Fruit fly (Drosophila melanogaster) whole organism, pupa: Measurements from ENCODE around the gene CG5961.

Experiments used
- CG10348 ChIP-seq: fragments of 200-800 bp; sonication (Bioruptor generic); IDR thresholded peaks from 2 replicates; pipeline ENCODE4 v1.3.6; 2022; ENCODE audit warnings: missing biosample characterization, missing genetic modification characterization
- CG12605 ChIP-seq: fragments of 200-800 bp; sonication (Bioruptor generic); IDR thresholded peaks from 2 replicates; pipeline ENCODE4 v1.3.6; 2022; ENCODE audit warnings: missing biosample characterization, missing genetic modification characterization
- CG13204 ChIP-seq: fragments of 200-800 bp; sonication (Bioruptor generic); optimal IDR thresholded peaks from 2 replicates; lab custom pipeline; 2018; ENCODE audit warnings: missing biosample characterization, mild to moderate bottlenecking, missing genetic modification characterization, moderate library complexity
- CG14655 ChIP-seq: fragments of 200-800 bp; sonication (Bioruptor generic); optimal IDR thresholded peaks from 3 replicates; lab custom pipeline; 2017; ENCODE audit warnings: mild to moderate bottlenecking, missing biosample characterization, missing genetic modification reagents, missing genetic modification characterization
- CG15710 ChIP-seq: fragments of 200-800 bp; sonication (Bioruptor generic); optimal IDR thresholded peaks from 2 replicates; lab custom pipeline; 2018; ENCODE audit warnings: missing biosample characterization, mild to moderate bottlenecking, missing genetic modification characterization, moderate library complexity
- CG17806 ChIP-seq: fragments of 200-800 bp; sonication (Bioruptor generic); optimal IDR thresholded peaks from 2 replicates; lab custom pipeline; 2018; ENCODE audit warnings: missing biosample characterization, mild to moderate bottlenecking, missing genetic modification characterization, moderate library complexity
- CG32121 ChIP-seq: fragments of 200-800 bp; sonication (Bioruptor generic); IDR thresholded peaks from 2 replicates; pipeline ENCODE4 v1.3.6; 2022; ENCODE audit warnings: missing biosample characterization, missing genetic modification characterization
- CG34367 ChIP-seq: fragments of 200-800 bp; sonication (Bioruptor generic); optimal IDR thresholded peaks from 2 replicates; lab custom pipeline; 2018; ENCODE audit warnings: missing biosample characterization, mild to moderate bottlenecking, missing genetic modification characterization
- CG4496 ChIP-seq: fragments of 200-800 bp; sonication (Bioruptor generic); IDR thresholded peaks from 3 replicates; pipeline ENCODE4 v1.3.6; 2022; ENCODE audit warnings: missing biosample characterization, missing genetic modification characterization
- CG8159 ChIP-seq: fragments of 200-800 bp; sonication (Bioruptor generic); optimal IDR thresholded peaks from 3 replicates; lab custom pipeline; 2018; ENCODE audit warnings: missing biosample characterization, mild to moderate bottlenecking, missing genetic modification characterization, moderate library complexity
- CG8301 ChIP-seq: fragments of 200-800 bp; sonication (Bioruptor generic); optimal IDR thresholded peaks from 2 replicates; lab custom pipeline; 2018; ENCODE audit warnings: missing biosample characterization, mild to moderate bottlenecking, missing genetic modification characterization
- CG9948 ChIP-seq: fragments of 200-800 bp; sonication (Bioruptor generic); optimal IDR thresholded peaks from 2 replicates; lab custom pipeline; 2018; ENCODE audit warnings: missing biosample characterization, mild to moderate bottlenecking, missing genetic modification characterization, moderate library complexity
- D1 ChIP-seq: fragments of 200-800 bp; sonication (Bioruptor generic); optimal IDR thresholded peaks from 2 replicates; lab custom pipeline; 2018; ENCODE audit warnings: missing biosample characterization, mild to moderate bottlenecking, missing genetic modification characterization, moderate library complexity
- EcR ChIP-seq: fragments of 200-800 bp; sonication (Bioruptor generic); optimal IDR thresholded peaks from 3 replicates; lab custom pipeline; 2019; ENCODE audit warnings: missing biosample characterization, missing genetic modification characterization, mild to moderate bottlenecking, moderate library complexity, missing genetic modification reagents
- Ets98B ChIP-seq: fragments of 200-800 bp; sonication (Bioruptor generic); IDR thresholded peaks from 2 replicates; pipeline ENCODE4 v1.3.6; 2022; ENCODE audit warnings: missing biosample characterization, missing genetic modification characterization
- Pif1A ChIP-seq: fragments of 200-800 bp; sonication (Bioruptor generic); optimal IDR thresholded peaks from 3 replicates; lab custom pipeline; 2016; ENCODE audit warnings: missing biosample characterization, missing genetic modification characterization
- Pif1B ChIP-seq: fragments of 200-800 bp; sonication (Bioruptor generic); optimal IDR thresholded peaks from 3 replicates; lab custom pipeline; 2016; ENCODE audit warnings: missing biosample characterization, missing genetic modification characterization
- Snoo ChIP-seq: fragments of 200-800 bp; sonication (Bioruptor generic); optimal IDR thresholded peaks from 3 replicates; lab custom pipeline; 2017; ENCODE audit warnings: missing biosample characterization, mild to moderate bottlenecking, missing genetic modification characterization, inconsistent platforms
- fd96Ca ChIP-seq: fragments of 200-800 bp; sonication (Bioruptor generic); IDR thresholded peaks from 3 replicates; pipeline ENCODE4 v1.3.6; 2022; ENCODE audit warnings: missing biosample characterization, missing genetic modification characterization
- gl ChIP-seq: fragments of 200-800 bp; sonication (Bioruptor generic); optimal IDR thresholded peaks from 2 replicates; lab custom pipeline; 2018; ENCODE audit warnings: missing biosample characterization, mild to moderate bottlenecking, missing genetic modification characterization
- rn ChIP-seq: fragments of 200-800 bp; sonication (Bioruptor generic); IDR thresholded peaks from 2 replicates; pipeline ENCODE4 v1.3.6; 2022; ENCODE audit warnings: missing biosample characterization, missing genetic modification characterization

CG5961 gene

dm6 chr3R:12448344-12448743, 11.8 kb downstream of the CG5961 start:
- TF ChIP-seq CG13204 (GFP tag; lab: Kevin White, UChicago) (no peak), rn (GFP tag; lab: Robert Waterston, UW) (no peak), CG8159 (no peak), D1 (no peak), CG4496 (GFP tag; lab: Robert Waterston, UW) (no peak), CG34367 (tag; lab: Kevin White, UChicago) (no peak), CG17806 (no peak), Pif1B (GFP tag; lab: Kevin White, UChicago) (no peak), CG9948 (tag; lab: Kevin White, UChicago) (no peak), Pif1A (no peak), gl (no peak), CG32121 (GFP tag; lab: Robert Waterston, UW) (no peak), fd96Ca (GFP tag; lab: Robert Waterston, UW) (no peak)

- no peak for TF ChIP-seq Ets98B (GFP tag; lab: Robert Waterston, UW)
Measured at dm6 chr3R:12447353-12447752, 12.7 kb downstream of the CG5961 start, which contains the start of gene vrs. vrs (plus strand) TSS chr3R:12447653.

- no peak for TF ChIP-seq CG9948 (tag; lab: Kevin White, UChicago)
- TF ChIP-seq CG8159, result no peak
- no peak for TF ChIP-seq Pif1A
Measured at dm6 chr3R:12445468-12445867, 14.6 kb downstream of the CG5961 start.

dm6 chr3R:12443769-12444168, 16.3 kb downstream of the CG5961 start:
- no peak for TF ChIP-seq D1
- no peak for TF ChIP-seq CG10348 (GFP tag; lab: Robert Waterston, UW)
- TF ChIP-seq CG8301 (tag; lab: Kevin White, UChicago), result no peak
- no peak for TF ChIP-seq CG13204 (GFP tag; lab: Kevin White, UChicago)
- TF ChIP-seq CG15710 (tag; lab: Kevin White, UChicago), result no peak
- TF ChIP-seq CG34367 (tag; lab: Kevin White, UChicago), result no peak
- no peak for TF ChIP-seq Snoo (tag; lab: Kevin White, UChicago)
- no peak for TF ChIP-seq gl
- TF ChIP-seq CG32121 (GFP tag; lab: Robert Waterston, UW), result no peak
- TF ChIP-seq Pif1B (GFP tag; lab: Kevin White, UChicago), result no peak
- TF ChIP-seq CG17806, result no peak
- TF ChIP-seq CG4496 (GFP tag; lab: Robert Waterston, UW), result no peak
- TF ChIP-seq fd96Ca (GFP tag; lab: Robert Waterston, UW), result no peak
- TF ChIP-seq Pif1A, result no peak
- TF ChIP-seq CG12605 (GFP tag; lab: Robert Waterston, UW), result no peak
- TF ChIP-seq CG14655, result no peak
- no peak for TF ChIP-seq CG8159
- no peak for TF ChIP-seq rn (GFP tag; lab: Robert Waterston, UW)
- TF ChIP-seq Ets98B (GFP tag; lab: Robert Waterston, UW), result no peak

- TF ChIP-seq CG32121 (GFP tag; lab: Robert Waterston, UW) (peak; percentile 57; the same call in 1 of the 2 replicates), CG14655 (peak; percentile 76), CG12605 (GFP tag; lab: Robert Waterston, UW) (peak; percentile 55), CG9948 (tag; lab: Kevin White, UChicago) (peak; percentile 55), gl (peak; percentile 22), CG4496 (GFP tag; lab: Robert Waterston, UW) (peak; percentile 61; the same call in 2 of the 3 replicates), CG15710 (tag; lab: Kevin White, UChicago) (peak; percentile 28), rn (GFP tag; lab: Robert Waterston, UW) (no peak), CG34367 (tag; lab: Kevin White, UChicago) (no peak), Pif1B (GFP tag; lab: Kevin White, UChicago) (peak; percentile 0), D1 (peak; percentile 45), CG10348 (GFP tag; lab: Robert Waterston, UW) (no peak), CG8301 (tag; lab: Kevin White, UChicago) (peak; percentile 70), Pif1A (peak; percentile 55), CG17806 (peak; percentile 46), Snoo (tag; lab: Kevin White, UChicago) (no peak), fd96Ca (GFP tag; lab: Robert Waterston, UW) (no peak; the same call in 2 of the 3 replicates), EcR (GFP tag; lab: Kevin White, UChicago) (peak; percentile 62), CG13204 (GFP tag; lab: Kevin White, UChicago) (no peak), Ets98B (GFP tag; lab: Robert Waterston, UW) (no peak), CG8159 (peak; percentile 63)
- TF ChIP-seq, all 21 proteins: peak for 14
Measured at dm6 chr3R:12442601-12443533, 17.2 kb downstream of the CG5961 start.

dm6 chr3R:12441008-12441606, 19.0 kb downstream of the CG5961 start:
- TF ChIP-seq Ets98B (GFP tag; lab: Robert Waterston, UW), result peak; percentile 20; the same call in 1 of the 2 replicates
- no peak for TF ChIP-seq Pif1A
- peak; percentile 32; the same call in 1 of the 3 replicates for TF ChIP-seq CG4496 (GFP tag; lab: Robert Waterston, UW)
